Worm (Caenorhabditis elegans): ENCODE data around the gene rabx-5.
A peak's percentile ranks its signal among the peaks of the same experiment; 100 is the strongest.

The rabx-5 gene

DNA sequence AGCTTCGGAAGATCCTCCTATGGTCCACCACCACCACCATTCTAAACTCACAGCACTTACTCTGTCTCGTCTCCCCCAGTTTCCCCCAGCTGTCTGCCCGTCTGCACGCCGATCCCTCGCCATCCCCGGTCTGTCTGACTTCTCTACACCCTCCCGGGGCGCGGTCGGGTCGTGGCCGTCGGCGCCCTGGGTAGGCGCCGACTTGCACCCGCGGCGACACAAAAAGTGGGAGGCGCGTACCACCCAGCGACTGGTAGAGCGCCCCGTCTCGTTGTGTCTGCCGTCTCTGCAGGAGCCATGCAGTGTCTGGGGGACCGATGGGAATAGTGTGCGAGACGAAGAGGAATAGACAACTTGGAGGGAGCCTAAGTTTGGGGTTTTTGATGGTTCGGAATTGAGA is 28.9 kb downstream of the rabx-5 start:
- no peak for TF ChIP-seq fkh-4 (tag; optimal IDR thresholded peaks at IDR 0.05; ENCODE audit: borderline replicate concordance)
- TF ChIP-seq vab-15 (tag; optimal IDR thresholded peaks at IDR 0.05): no peak
- no peak for TF ChIP-seq hlh-17 (GFP tag; optimal IDR thresholded peaks at IDR 0.05; ENCODE audit: borderline replicate concordance)
- no peak for TF ChIP-seq nhr-12 (tag; optimal IDR thresholded peaks at IDR 0.05)
- TF ChIP-seq hlh-4 (tag; optimal IDR thresholded peaks at IDR 0.05): peak; percentile 49
- peak; percentile 87 for TF ChIP-seq jun-1 (tag; optimal IDR thresholded peaks at IDR 0.05)
- peak; percentile 89 for TF ChIP-seq nhr-90 (tag; optimal IDR thresholded peaks at IDR 0.05; ENCODE audit: poor library complexity)
- TF ChIP-seq isw-1 (GFP tag; IDR thresholded peaks at IDR 0.05): peak; percentile 68
- peak; percentile 68 to 71 for TF ChIP-seq lin-35 (GFP tag; optimal IDR thresholded peaks at IDR 0.05)
- TF ChIP-seq tlp-1 (tag; optimal IDR thresholded peaks at IDR 0.05): no peak
- TF ChIP-seq nhr-237 (tag; optimal IDR thresholded peaks at IDR 0.05): peak; percentile 7
- TF ChIP-seq hpl-2 (GFP tag; optimal IDR thresholded peaks at IDR 0.05): no peak
- peak; percentile 27 for TF ChIP-seq lin-15B (tag; optimal IDR thresholded peaks at IDR 0.05)
- peak in 1 of 2 experiments; percentile 80 for TF ChIP-seq mdl-1 (tag; optimal IDR thresholded peaks at IDR 0.05)
- TF ChIP-seq elt-2 (tag; optimal IDR thresholded peaks at IDR 0.05): peak; percentile 67
- TF ChIP-seq F16B12.6 (tag; optimal IDR thresholded peaks at IDR 0.05): peak; percentile 64
- TF ChIP-seq unc-98 (GFP tag; IDR thresholded peaks at IDR 0.05): peak; percentile 59
- TF ChIP-seq ets-5 (GFP tag; IDR thresholded peaks at IDR 0.05): no peak
- peak; percentile 72 for TF ChIP-seq zip-4 (GFP tag; optimal IDR thresholded peaks at IDR 0.05)
- peak; percentile 94 for TF ChIP-seq nhr-71 (tag; optimal IDR thresholded peaks at IDR 0.05)
- TF ChIP-seq mep-1 (tag; optimal IDR thresholded peaks at IDR 0.05): peak; percentile 58
- peak; percentile 86 for TF ChIP-seq snu-23 (GFP tag; optimal IDR thresholded peaks at IDR 0.05)
- peak; percentile 86 for TF ChIP-seq xbp-1 (tag; optimal IDR thresholded peaks at IDR 0.05)
- TF ChIP-seq egl-27 (tag; optimal IDR thresholded peaks at IDR 0.05): peak; percentile 60 to 75
- peak; percentile 96 for TF ChIP-seq fkh-8 (tag; optimal IDR thresholded peaks at IDR 0.05)
- TF ChIP-seq C04F5.9 (tag; optimal IDR thresholded peaks at IDR 0.05): peak; percentile 54
- no peak for TF ChIP-seq efl-3 (GFP tag; optimal IDR thresholded peaks at IDR 0.05)
- TF ChIP-seq skn-1 (tag; optimal IDR thresholded peaks at IDR 0.05): peak; percentile 67
- TF ChIP-seq ceh-8 (GFP tag; optimal IDR thresholded peaks at IDR 0.05): peak; percentile 98
- TF ChIP-seq ceh-82 (tag; optimal IDR thresholded peaks at IDR 0.05): peak; percentile 64 to 97 (median 89)
- TF ChIP-seq unc-130 (tag; optimal IDR thresholded peaks at IDR 0.05): no peak
- TF ChIP-seq lir-3 (tag; optimal IDR thresholded peaks at IDR 0.05; ENCODE audit: poor library complexity): no peak
- TF ChIP-seq nhr-77 (tag; optimal IDR thresholded peaks at IDR 0.05): peak; percentile 74
- no peak for TF ChIP-seq ces-1 (GFP tag; optimal IDR thresholded peaks at IDR 0.05)
- no peak for TF ChIP-seq alr-1 (tag; optimal IDR thresholded peaks at IDR 0.05; ENCODE audit: borderline replicate concordance)
- TF ChIP-seq blmp-1 (tag; optimal IDR thresholded peaks at IDR 0.05): peak; percentile 59
- TF ChIP-seq grh-1 (GFP tag; IDR thresholded peaks at IDR 0.05): peak; percentile 86
- peak; percentile 46 for TF ChIP-seq fos-1 (tag; optimal IDR thresholded peaks at IDR 0.05)
- peak; percentile 78 for TF ChIP-seq C16A3.4 (tag; optimal IDR thresholded peaks at IDR 0.05)
- TF ChIP-seq rnt-1 (tag; optimal IDR thresholded peaks at IDR 0.05): peak; percentile 88
- peak; percentile 91 for TF ChIP-seq unc-86 (tag; optimal IDR thresholded peaks at IDR 0.05)
- TF ChIP-seq elt-3 (tag; optimal IDR thresholded peaks at IDR 0.05): peak in 2 of 6 experiments; percentile 28 to 56
- peak; percentile 75 to 82 for TF ChIP-seq efl-1 (optimal IDR thresholded peaks at IDR 0.05)
- peak in 1 of 2 experiments; percentile 61 for TF ChIP-seq efl-1 (GFP tag; optimal IDR thresholded peaks at IDR 0.05 in 1 of 2)
- no peak for TF ChIP-seq nhr-28 (tag; optimal IDR thresholded peaks at IDR 0.05)
- peak; percentile 91 for TF ChIP-seq tbx-2 (tag; optimal IDR thresholded peaks at IDR 0.05)
- TF ChIP-seq unc-30 (tag; optimal IDR thresholded peaks at IDR 0.05): peak; percentile 36
- TF ChIP-seq mab-9 (GFP tag; IDR thresholded peaks at IDR 0.05): peak; percentile 74
- TF ChIP-seq sptf-1 (tag; optimal IDR thresholded peaks at IDR 0.05): no peak
- peak; percentile 20 for TF ChIP-seq lin-39 (tag; optimal IDR thresholded peaks at IDR 0.05)
- peak; percentile 87 for TF ChIP-seq nhr-20 (tag; optimal IDR thresholded peaks at IDR 0.05)
- peak; percentile 51 for TF ChIP-seq sup-37 (GFP tag; optimal IDR thresholded peaks at IDR 0.05)
- TF ChIP-seq pqm-1 (tag; optimal IDR thresholded peaks at IDR 0.05): peak; percentile 7
